Fruit fly (Drosophila melanogaster) whole organism, wandering third instar larva: ENCODE measurements around the gene CG14883.

Experiments used
- Abd-B ChIP-seq: fragments of >200 bp; optimal IDR thresholded peaks from 2 replicates; lab custom pipeline; 2017; ENCODE audit warnings: missing biosample characterization, missing genetic modification characterization
- h ChIP-seq: fragments of 200-800 bp; sonication (Bioruptor generic); optimal IDR thresholded peaks from 3 replicates; lab custom pipeline; 2016; ENCODE audit warnings: missing biosample characterization, mild to moderate bottlenecking, missing genetic modification characterization

- no peak for TF ChIP-seq h (GFP tag; lab: Kevin White, UChicago)
- no peak for TF ChIP-seq Abd-B
Observed at dm6 chr3R:16498859-16499258, 43.0 kb downstream of the CG14883 start, which contains the start of gene Gr89a.
